Fruit fly (Drosophila melanogaster) whole organism, pupa: Measurements from ENCODE around the gene CG15403.

Source experiments
- CG13204 ChIP-seq: fragments of 200-800 bp; sonication (Bioruptor generic); optimal IDR thresholded peaks from 2 replicates; lab custom pipeline; 2018; ENCODE audit warnings: missing biosample characterization, mild to moderate bottlenecking, missing genetic modification characterization, moderate library complexity
- CG34367 ChIP-seq: fragments of 200-800 bp; sonication (Bioruptor generic); optimal IDR thresholded peaks from 2 replicates; lab custom pipeline; 2018; ENCODE audit warnings: missing biosample characterization, mild to moderate bottlenecking, missing genetic modification characterization
- CG4496 ChIP-seq: fragments of 200-800 bp; sonication (Bioruptor generic); IDR thresholded peaks from 3 replicates; pipeline ENCODE4 v1.3.6; 2022; ENCODE audit warnings: missing biosample characterization, missing genetic modification characterization
- CG9948 ChIP-seq: fragments of 200-800 bp; sonication (Bioruptor generic); optimal IDR thresholded peaks from 2 replicates; lab custom pipeline; 2018; ENCODE audit warnings: missing biosample characterization, mild to moderate bottlenecking, missing genetic modification characterization, moderate library complexity
- D1 ChIP-seq: fragments of 200-800 bp; sonication (Bioruptor generic); optimal IDR thresholded peaks from 2 replicates; lab custom pipeline; 2018; ENCODE audit warnings: missing biosample characterization, mild to moderate bottlenecking, missing genetic modification characterization, moderate library complexity
- EcR ChIP-seq: fragments of 200-800 bp; sonication (Bioruptor generic); optimal IDR thresholded peaks from 3 replicates; lab custom pipeline; 2019; ENCODE audit warnings: missing biosample characterization, missing genetic modification characterization, mild to moderate bottlenecking, moderate library complexity, missing genetic modification reagents
- Pif1B ChIP-seq: fragments of 200-800 bp; sonication (Bioruptor generic); optimal IDR thresholded peaks from 3 replicates; lab custom pipeline; 2016; ENCODE audit warnings: missing biosample characterization, missing genetic modification characterization
- Snoo ChIP-seq: fragments of 200-800 bp; sonication (Bioruptor generic); optimal IDR thresholded peaks from 3 replicates; lab custom pipeline; 2017; ENCODE audit warnings: missing biosample characterization, mild to moderate bottlenecking, missing genetic modification characterization, inconsistent platforms
- rn ChIP-seq: fragments of 200-800 bp; sonication (Bioruptor generic); IDR thresholded peaks from 2 replicates; pipeline ENCODE4 v1.3.6; 2022; ENCODE audit warnings: missing biosample characterization, missing genetic modification characterization

DNA sequence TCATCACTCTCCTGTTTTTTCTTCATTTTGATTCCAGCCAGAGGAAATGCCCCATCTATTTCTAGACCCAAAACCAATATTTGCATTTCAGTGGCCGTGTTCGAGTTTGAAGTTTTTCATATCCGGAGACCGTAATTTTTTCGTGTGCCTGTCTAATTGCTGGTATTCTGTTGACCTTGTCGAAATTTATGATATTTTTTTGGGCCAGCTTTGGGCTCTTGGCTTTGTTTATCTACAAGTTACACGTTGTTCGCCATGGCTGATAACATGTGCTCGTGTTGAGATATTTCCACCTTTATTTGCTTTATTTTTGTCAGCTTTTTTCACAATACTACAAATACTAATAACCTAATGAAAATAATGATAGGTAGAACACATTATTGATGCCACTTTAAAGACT, 6.7 kb upstream of the CG15403 start:
- no peak for TF ChIP-seq CG9948 (tag; lab: Kevin White, UChicago)
- TF ChIP-seq CG13204 (GFP tag; lab: Kevin White, UChicago): no peak
- no peak for TF ChIP-seq EcR
- TF ChIP-seq rn: no peak
- no peak for TF ChIP-seq D1
- no peak for TF ChIP-seq CG4496
- no peak for TF ChIP-seq CG34367 (tag; lab: Kevin White, UChicago)
- TF ChIP-seq Snoo: no peak
- TF ChIP-seq Pif1B (GFP tag; lab: Kevin White, UChicago): no peak
